Worm (Caenorhabditis elegans): Measurements from ENCODE around the gene ubc-23.
A peak's percentile ranks its signal among the peaks of the same experiment; 100 is the strongest.

ubc-23 gene

ce11 chrX:8805475-8805874 is 38.6 kb upstream of the ubc-23 start:
- TF ChIP-seq mml-1 (tag; optimal IDR thresholded peaks at IDR 0.05) = no peak
- TF ChIP-seq ceh-9 (tag; optimal IDR thresholded peaks at IDR 0.05) = no peak
- TF ChIP-seq ZK546.5 (tag; optimal IDR thresholded peaks at IDR 0.05) = no peak
- no peak for TF ChIP-seq nhr-43 (tag; optimal IDR thresholded peaks at IDR 0.05; ENCODE audit: poor library complexity, severe bottlenecking)
- TF ChIP-seq tbx-2 (tag; optimal IDR thresholded peaks at IDR 0.05) = no peak
- TF ChIP-seq nhr-76 (tag; optimal IDR thresholded peaks at IDR 0.05) = no peak
- TF ChIP-seq hmg-11 (tag; optimal IDR thresholded peaks at IDR 0.05) = no peak
- TF ChIP-seq lin-15B (tag; optimal IDR thresholded peaks at IDR 0.05) = no peak
- TF ChIP-seq pha-4 (tag; optimal IDR thresholded peaks at IDR 0.05) = no peak

- TF ChIP-seq egl-5 (tag; optimal IDR thresholded peaks at IDR 0.05) = peak; percentile 24
- peak; percentile 46 for TF ChIP-seq hmg-11 (tag; optimal IDR thresholded peaks at IDR 0.05)
- peak; percentile 59 for TF ChIP-seq skn-1 (tag; optimal IDR thresholded peaks at IDR 0.05)
- no peak for TF ChIP-seq aly-2 (tag; optimal IDR thresholded peaks at IDR 0.05)
- no peak for TF ChIP-seq nhr-25 (tag; optimal IDR thresholded peaks at IDR 0.05)
- no peak for TF ChIP-seq jun-1 (tag; optimal IDR thresholded peaks at IDR 0.05)
- no peak for TF ChIP-seq lin-15B (tag; optimal IDR thresholded peaks at IDR 0.05)
- TF ChIP-seq egl-27 (tag; optimal IDR thresholded peaks at IDR 0.05) = no peak
- peak; percentile 8 for TF ChIP-seq pha-4 (tag; optimal IDR thresholded peaks at IDR 0.05)
- TF ChIP-seq ztf-11 (tag; optimal IDR thresholded peaks at IDR 0.05) = no peak
- TF ChIP-seq nfya-1 (tag; optimal IDR thresholded peaks at IDR 0.05; ENCODE audit: insufficient read depth) = peak; percentile 64
- peak; percentile 64 for TF ChIP-seq lin-39 (tag; optimal IDR thresholded peaks at IDR 0.05)
- no peak for TF ChIP-seq mdl-1 (tag; optimal IDR thresholded peaks at IDR 0.05)
- TF ChIP-seq elt-2 (tag; optimal IDR thresholded peaks at IDR 0.05) = peak; percentile 18
- no peak for TF ChIP-seq zag-1 (tag; optimal IDR thresholded peaks at IDR 0.05)
- TF ChIP-seq unc-62 (GFP tag; optimal IDR thresholded peaks at IDR 0.05) = no peak
- no peak for TF ChIP-seq fkh-2 (tag; optimal IDR thresholded peaks at IDR 0.05)
- TF ChIP-seq ZK546.5 (tag; optimal IDR thresholded peaks at IDR 0.05) = no peak
- TF ChIP-seq nhr-76 (tag; optimal IDR thresholded peaks at IDR 0.05) = no peak
- no peak for TF ChIP-seq lsy-12 (tag; optimal IDR thresholded peaks at IDR 0.05)
- TF ChIP-seq snpc-4 (tag; optimal IDR thresholded peaks at IDR 0.05) = peak; percentile 42
- TF ChIP-seq pqm-1 (tag; optimal IDR thresholded peaks at IDR 0.05) = no peak
- no peak for TF ChIP-seq ceh-82 (tag; optimal IDR thresholded peaks at IDR 0.05)
Observed at ce11 chrX:8806070-8806799, 37.9 kb upstream of the ubc-23 start, which contains the start of gene R04E5.8. TSS of gene R04E5.8 (minus strand) at chrX:8806120.

DNA sequence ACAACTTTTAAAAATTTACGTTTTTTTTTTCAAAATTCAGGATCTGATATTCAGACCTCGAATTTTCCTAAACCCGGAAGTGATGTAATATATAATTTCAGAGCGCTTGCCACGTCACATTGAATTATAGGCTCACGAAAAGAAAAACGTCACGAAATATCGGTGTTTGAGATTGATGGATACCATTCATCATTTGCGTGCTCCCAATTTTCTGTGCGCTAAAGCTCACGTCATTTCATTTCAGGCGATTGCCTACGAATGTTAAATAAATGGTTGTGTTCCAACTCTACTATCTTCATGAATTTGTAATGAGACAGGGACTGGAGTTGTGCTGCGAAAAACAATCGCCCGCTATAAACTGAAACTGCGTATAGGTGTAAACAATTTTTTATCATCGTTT is 35.3 kb upstream of the ubc-23 start:
- TF ChIP-seq ceh-9 (tag; optimal IDR thresholded peaks at IDR 0.05) (no peak), lin-39 (tag; optimal IDR thresholded peaks at IDR 0.05) (peak; percentile 71)

ce11 chrX:8810908-8811307 is 33.2 kb upstream of the ubc-23 start, which contains the start of gene R04E5.9:
TSS of gene R04E5.9 (minus strand) at chrX:8811142.
- peak; percentile 94 for TF ChIP-seq lin-39 (tag; optimal IDR thresholded peaks at IDR 0.05)
- peak; percentile 60 for TF ChIP-seq lin-15B (tag; optimal IDR thresholded peaks at IDR 0.05)
- TF ChIP-seq daf-12 (tag; optimal IDR thresholded peaks at IDR 0.05) = no peak
- peak; percentile 18 for TF ChIP-seq ceh-82 (tag; optimal IDR thresholded peaks at IDR 0.05)
- TF ChIP-seq ztf-11 (tag; optimal IDR thresholded peaks at IDR 0.05) = no peak
- no peak for TF ChIP-seq nhr-77 (tag; optimal IDR thresholded peaks at IDR 0.05)
- TF ChIP-seq nhr-11 (tag; optimal IDR thresholded peaks at IDR 0.05) = no peak
- peak; percentile 89 for TF ChIP-seq mdl-1 (tag; optimal IDR thresholded peaks at IDR 0.05)
- peak; percentile 69 for TF ChIP-seq snpc-4 (tag; optimal IDR thresholded peaks at IDR 0.05)
- no peak for TF ChIP-seq fkh-2 (tag; optimal IDR thresholded peaks at IDR 0.05)
- no peak for TF ChIP-seq ztf-4 (tag; optimal IDR thresholded peaks at IDR 0.05)
- peak; percentile 87 for TF ChIP-seq elt-2 (tag; optimal IDR thresholded peaks at IDR 0.05)
- TF ChIP-seq nhr-23 (tag; optimal IDR thresholded peaks at IDR 0.05) = peak; percentile 78
- peak; percentile 86 for TF ChIP-seq ceh-28 (tag; optimal IDR thresholded peaks at IDR 0.05)
- peak; percentile 92 for TF ChIP-seq egl-5 (tag; optimal IDR thresholded peaks at IDR 0.05)
- no peak for TF ChIP-seq zag-1 (tag; optimal IDR thresholded peaks at IDR 0.05)
- no peak for TF ChIP-seq aly-2 (tag; optimal IDR thresholded peaks at IDR 0.05)
- TF ChIP-seq egl-27 (tag; optimal IDR thresholded peaks at IDR 0.05) = no peak
- peak; percentile 13 for TF ChIP-seq fos-1 (tag; optimal IDR thresholded peaks at IDR 0.05)
- TF ChIP-seq sea-2 (GFP tag; optimal IDR thresholded peaks at IDR 0.05) = peak; percentile 90
- peak; percentile 64 for TF ChIP-seq tbx-2 (tag; optimal IDR thresholded peaks at IDR 0.05)
- TF ChIP-seq mml-1 (tag; optimal IDR thresholded peaks at IDR 0.05) = peak; percentile 16
- no peak for TF ChIP-seq ZK546.5 (tag; optimal IDR thresholded peaks at IDR 0.05)
- no peak for TF ChIP-seq eor-1 (tag; optimal IDR thresholded peaks at IDR 0.05)
- TF ChIP-seq unc-62 (GFP tag; optimal IDR thresholded peaks at IDR 0.05) = no peak
- peak; percentile 47 for TF ChIP-seq nhr-43 (tag; optimal IDR thresholded peaks at IDR 0.05; ENCODE audit: poor library complexity, severe bottlenecking)
- TF ChIP-seq lsy-12 (tag; optimal IDR thresholded peaks at IDR 0.05) = peak; percentile 10
- no peak for TF ChIP-seq nhr-237 (tag; optimal IDR thresholded peaks at IDR 0.05)
- peak; percentile 57 for TF ChIP-seq elt-1 (tag; optimal IDR thresholded peaks at IDR 0.05)
- peak; percentile 52 for TF ChIP-seq R02D3.7 (tag; optimal IDR thresholded peaks at IDR 0.05)
- peak; percentile 77 for TF ChIP-seq nhr-25 (tag; optimal IDR thresholded peaks at IDR 0.05)
- no peak for TF ChIP-seq nhr-12 (tag; optimal IDR thresholded peaks at IDR 0.05)
- TF ChIP-seq ama-1 (optimal IDR thresholded peaks at IDR 0.05) = peak; percentile 70
- peak; percentile 82 for TF ChIP-seq jun-1 (tag; optimal IDR thresholded peaks at IDR 0.05)
- TF ChIP-seq fkh-10 (GFP tag; optimal IDR thresholded peaks at IDR 0.05) = peak; percentile 82
- peak; percentile 78 for TF ChIP-seq skn-1 (tag; optimal IDR thresholded peaks at IDR 0.05)
- peak; percentile 98 for TF ChIP-seq hmg-11 (tag; optimal IDR thresholded peaks at IDR 0.05)
- peak; percentile 95 for TF ChIP-seq pha-4 (tag; optimal IDR thresholded peaks at IDR 0.05)
- TF ChIP-seq nfya-1 (tag; optimal IDR thresholded peaks at IDR 0.05; ENCODE audit: insufficient read depth) = peak; percentile 94
